Worm (Caenorhabditis elegans): Measurements from ENCODE around the gene psd-1.

- TF ChIP-seq spr-3 (GFP tag; optimal IDR thresholded peaks at IDR 0.05) (no peak), lin-39 (tag; optimal IDR thresholded peaks at IDR 0.05) (no peak), gei-8 (GFP tag; optimal IDR thresholded peaks at IDR 0.05) (no peak), unc-62 (GFP tag; optimal IDR thresholded peaks at IDR 0.05 in 1 of 2) (no peak), unc-62 (tag; optimal IDR thresholded peaks at IDR 0.05) (no peak), ama-1 (optimal IDR thresholded peaks at IDR 0.05) (no peak), php-3 (GFP tag; IDR thresholded peaks at IDR 0.05) (no peak), nhr-28 (tag; optimal IDR thresholded peaks at IDR 0.05) (no peak)
Observed at ce11 chrIII:7246389-7246788, 28.8 kb downstream of the psd-1 start.
